Worm (Caenorhabditis elegans) whole organism, L1 larva: ENCODE measurements around the gene itsn-1.
"Not testable (repeated sequence)": the region's sequence is repeated elsewhere in the genome, so short reads cannot be mapped to it uniquely, and the experiment has no call there.

Source experiments
- C34B4.2 ChIP-seq: sonication (generic microtip); optimal IDR thresholded peaks from 2 replicates; lab custom pipeline; 2017; ENCODE audit warnings: mild to moderate bottlenecking, missing genetic modification characterization, missing compliant biosample characterization
- Y116A8C.19 ChIP-seq: sonication (generic microtip); optimal IDR thresholded peaks from 2 replicates; lab custom pipeline; 2016; ENCODE audit warnings: missing compliant biosample characterization, missing genetic modification characterization, borderline replicate concordance
- aha-1 ChIP-seq: fragments of 150-350 bp; optimal IDR thresholded peaks from 2 replicates; lab custom pipeline; 2014; ENCODE audit warnings: missing biosample characterization, missing genetic modification characterization
- alr-1 ChIP-seq: fragments of 200-800 bp; sonication (Bioruptor generic); optimal IDR thresholded peaks from 2 replicates; lab custom pipeline; 2018; ENCODE audit warnings: borderline replicate concordance, mild to moderate bottlenecking, missing genetic modification characterization, missing compliant biosample characterization
- aly-2 ChIP-seq: fragments of 150-350 bp; optimal IDR thresholded peaks from 2 replicates; lab custom pipeline; 2014; ENCODE audit warnings: missing biosample characterization, missing genetic modification characterization
- ama-1 ChIP-seq: fragments of 150-350 bp; optimal IDR thresholded peaks from 2 replicates; lab custom pipeline; 2014
- blmp-1 ChIP-seq: fragments of 150-350 bp; optimal IDR thresholded peaks from 2 replicates; lab custom pipeline; 2014; ENCODE audit warnings: missing biosample characterization, missing genetic modification characterization
- ceh-82 ChIP-seq, 3 experiments: fragments of 150-350 bp in 1 of 3; sonication (generic microtip) in 2 of 3; optimal IDR thresholded peaks; 2 replicates each; lab custom pipeline; 2014 to 2017; ENCODE audit warnings: missing biosample characterization in 3 of 3, missing genetic modification characterization in 3 of 3
- ceh-88 ChIP-seq: fragments of 200-800 bp; sonication (Bioruptor generic); IDR thresholded peaks from 2 replicates; pipeline ENCODE4 v1.3.6; 2022; ENCODE audit warnings: missing genetic modification characterization, missing compliant biosample characterization
- dpl-1 ChIP-seq, 3 experiments: fragments of 150-350 bp in 2 of 3; sonication (generic microtip) in 1 of 3; optimal IDR thresholded peaks; 2 replicates each; lab custom pipeline; 2014 to 2017; ENCODE audit warnings: missing biosample characterization in 3 of 3, missing genetic modification characterization in 3 of 3, missing genetic modification reagents in 3 of 3
- dsc-1 ChIP-seq: sonication (generic microtip); optimal IDR thresholded peaks from 2 replicates; lab custom pipeline; 2016; ENCODE audit warnings: mild to moderate bottlenecking, missing genetic modification characterization, missing compliant biosample characterization
- efl-1 ChIP-seq, 4 experiments: fragments of 150-350 bp; optimal IDR thresholded peaks in 3 of 4; peaks in 1 of 4; 1 replicate in 1 of 4; 2 replicates in 3 of 4; lab custom pipeline; 2014; ENCODE audit warnings: missing biosample characterization in 2 of 4, missing genetic modification characterization in 2 of 4, missing genetic modification reagents in 2 of 4
- efl-3 ChIP-seq: fragments of 200-800 bp; sonication (Bioruptor generic); optimal IDR thresholded peaks from 2 replicates; lab custom pipeline; 2018; ENCODE audit warnings: mild to moderate bottlenecking, missing genetic modification characterization, missing compliant biosample characterization
- fkh-8 ChIP-seq: sonication (generic microtip); optimal IDR thresholded peaks from 2 replicates; lab custom pipeline; 2016; ENCODE audit warnings: mild to moderate bottlenecking, missing genetic modification characterization, missing compliant biosample characterization
- grh-1 ChIP-seq: fragments of 200-800 bp; sonication (Bioruptor generic); IDR thresholded peaks from 2 replicates; pipeline ENCODE4 v1.3.6; 2022; ENCODE audit warnings: missing genetic modification reagents, missing genetic modification characterization, missing compliant biosample characterization
- hlh-4 ChIP-seq: sonication (generic microtip); optimal IDR thresholded peaks from 2 replicates; lab custom pipeline; 2016; ENCODE audit warnings: mild to moderate bottlenecking, missing genetic modification characterization, missing compliant biosample characterization
- irx-1 ChIP-seq: sonication (generic microtip); optimal IDR thresholded peaks from 2 replicates; lab custom pipeline; 2016; ENCODE audit warnings: missing genetic modification characterization, missing compliant biosample characterization
- isw-1 ChIP-seq: fragments of 200-800 bp; sonication (Bioruptor generic); IDR thresholded peaks from 2 replicates; pipeline ENCODE4 v1.3.6; 2022; ENCODE audit warnings: missing genetic modification characterization, missing compliant biosample characterization
- jun-1 ChIP-seq: fragments of 150-350 bp; optimal IDR thresholded peaks from 2 replicates; lab custom pipeline; 2014; ENCODE audit warnings: missing biosample characterization, missing genetic modification reagents, missing genetic modification characterization
- lin-13 ChIP-seq: fragments of 150-350 bp; optimal IDR thresholded peaks from 2 replicates; lab custom pipeline; 2014; ENCODE audit warnings: missing biosample characterization, missing genetic modification reagents, missing genetic modification characterization
- lin-14 ChIP-seq: fragments of 200-800 bp; sonication (Bioruptor generic); optimal IDR thresholded peaks from 2 replicates; lab custom pipeline; 2018; ENCODE audit warnings: mild to moderate bottlenecking, missing genetic modification characterization, moderate library complexity, missing compliant biosample characterization
- lin-15B ChIP-seq: fragments of 150-350 bp; sonication (generic microtip); optimal IDR thresholded peaks from 3 replicates; lab custom pipeline; 2014; ENCODE audit warnings: missing biosample characterization, missing genetic modification characterization
- lin-39 ChIP-seq: fragments of 150-350 bp; optimal IDR thresholded peaks from 2 replicates; lab custom pipeline; 2014; ENCODE audit warnings: missing biosample characterization, missing genetic modification reagents, missing genetic modification characterization
- lsy-2 ChIP-seq, 2 experiments: fragments of 150-350 bp; optimal IDR thresholded peaks; 2 replicates each; lab custom pipeline; 2014; ENCODE audit warnings: missing biosample characterization in 2 of 2, missing genetic modification characterization in 2 of 2
- mef-2 ChIP-seq: fragments of 150-350 bp; optimal IDR thresholded peaks from 2 replicates; lab custom pipeline; 2014; ENCODE audit warnings: missing biosample characterization, missing genetic modification characterization
- mep-1 ChIP-seq: fragments of 150-350 bp; optimal IDR thresholded peaks from 2 replicates; lab custom pipeline; 2014; ENCODE audit warnings: missing biosample characterization, missing genetic modification characterization
- nhr-11 ChIP-seq: fragments of 150-350 bp; optimal IDR thresholded peaks from 2 replicates; lab custom pipeline; 2014; ENCODE audit warnings: missing biosample characterization, missing genetic modification characterization
- nhr-20 ChIP-seq: sonication (generic microtip); optimal IDR thresholded peaks from 2 replicates; lab custom pipeline; 2016; ENCODE audit warnings: mild to moderate bottlenecking, missing genetic modification characterization, missing compliant biosample characterization
- nhr-237 ChIP-seq: fragments of 150-350 bp; optimal IDR thresholded peaks from 2 replicates; lab custom pipeline; 2014; ENCODE audit warnings: missing biosample characterization, missing genetic modification characterization
- nhr-47 ChIP-seq: sonication (generic microtip); optimal IDR thresholded peaks from 2 replicates; lab custom pipeline; 2016; ENCODE audit warnings: mild to moderate bottlenecking, missing genetic modification characterization, moderate library complexity, missing compliant biosample characterization
- nhr-71 ChIP-seq: sonication (generic microtip); optimal IDR thresholded peaks from 2 replicates; lab custom pipeline; 2016; ENCODE audit warnings: mild to moderate bottlenecking, missing genetic modification characterization, moderate library complexity, missing compliant biosample characterization
- nhr-77 ChIP-seq: fragments of 150-350 bp; optimal IDR thresholded peaks from 2 replicates; lab custom pipeline; 2014; ENCODE audit warnings: missing biosample characterization, missing genetic modification characterization
- pag-3 ChIP-seq: sonication (generic microtip); optimal IDR thresholded peaks from 2 replicates; lab custom pipeline; 2017; ENCODE audit warnings: missing genetic modification characterization, mild to moderate bottlenecking, missing compliant biosample characterization, antibody characterized with exemption, borderline replicate concordance; ENCODE audit not compliant: insufficient read depth
- skn-1 ChIP-seq: fragments of 150-350 bp; optimal IDR thresholded peaks from 2 replicates; lab custom pipeline; 2014; ENCODE audit warnings: missing biosample characterization, missing genetic modification characterization
- snpc-4 ChIP-seq: fragments of 150-350 bp; optimal IDR thresholded peaks from 2 replicates; lab custom pipeline; 2014; ENCODE audit warnings: missing biosample characterization, missing genetic modification characterization
- snu-23 ChIP-seq: sonication (generic microtip); optimal IDR thresholded peaks from 2 replicates; lab custom pipeline; 2016; ENCODE audit warnings: missing genetic modification characterization, missing compliant biosample characterization
- sptf-1 ChIP-seq: fragments of 150-350 bp; optimal IDR thresholded peaks from 2 replicates; lab custom pipeline; 2014; ENCODE audit warnings: missing biosample characterization, missing genetic modification characterization
- swsn-7 ChIP-seq: sonication (generic microtip); optimal IDR thresholded peaks from 2 replicates; lab custom pipeline; 2016; ENCODE audit warnings: missing genetic modification characterization, missing compliant biosample characterization
- tbx-2 ChIP-seq: sonication (generic microtip); optimal IDR thresholded peaks from 2 replicates; lab custom pipeline; 2016; ENCODE audit warnings: missing genetic modification characterization, missing compliant biosample characterization
- unc-130 ChIP-seq: fragments of 150-350 bp; optimal IDR thresholded peaks from 2 replicates; lab custom pipeline; 2017; ENCODE audit warnings: missing biosample characterization, missing genetic modification characterization, inconsistent platforms
- unc-86 ChIP-seq: sonication (generic microtip); optimal IDR thresholded peaks from 2 replicates; lab custom pipeline; 2016; ENCODE audit warnings: missing genetic modification characterization, missing compliant biosample characterization
- unc-98 ChIP-seq: fragments of 200-800 bp; sonication (Bioruptor generic); IDR thresholded peaks from 2 replicates; pipeline ENCODE4 v1.3.6; 2022; ENCODE audit warnings: missing genetic modification characterization, missing compliant biosample characterization
- xbp-1 ChIP-seq: sonication (generic microtip); optimal IDR thresholded peaks from 2 replicates; lab custom pipeline; 2016; ENCODE audit warnings: missing genetic modification characterization, missing compliant biosample characterization
- zag-1 ChIP-seq: fragments of 150-350 bp; optimal IDR thresholded peaks from 2 replicates; lab custom pipeline; 2014; ENCODE audit warnings: missing biosample characterization, missing genetic modification characterization
- zip-4 ChIP-seq: fragments of 200-800 bp; sonication (Bioruptor generic); optimal IDR thresholded peaks from 2 replicates; lab custom pipeline; 2018; ENCODE audit warnings: mild to moderate bottlenecking, missing genetic modification characterization, moderate library complexity, missing compliant biosample characterization
- ztf-11 ChIP-seq, 2 experiments: sonication (generic microtip); optimal IDR thresholded peaks; 2 replicates each; lab custom pipeline; 2016 to 2017; ENCODE audit warnings: missing genetic modification characterization in 2 of 2, missing biosample characterization in 1 of 2, missing compliant biosample characterization in 1 of 2

The itsn-1 gene

DNA sequence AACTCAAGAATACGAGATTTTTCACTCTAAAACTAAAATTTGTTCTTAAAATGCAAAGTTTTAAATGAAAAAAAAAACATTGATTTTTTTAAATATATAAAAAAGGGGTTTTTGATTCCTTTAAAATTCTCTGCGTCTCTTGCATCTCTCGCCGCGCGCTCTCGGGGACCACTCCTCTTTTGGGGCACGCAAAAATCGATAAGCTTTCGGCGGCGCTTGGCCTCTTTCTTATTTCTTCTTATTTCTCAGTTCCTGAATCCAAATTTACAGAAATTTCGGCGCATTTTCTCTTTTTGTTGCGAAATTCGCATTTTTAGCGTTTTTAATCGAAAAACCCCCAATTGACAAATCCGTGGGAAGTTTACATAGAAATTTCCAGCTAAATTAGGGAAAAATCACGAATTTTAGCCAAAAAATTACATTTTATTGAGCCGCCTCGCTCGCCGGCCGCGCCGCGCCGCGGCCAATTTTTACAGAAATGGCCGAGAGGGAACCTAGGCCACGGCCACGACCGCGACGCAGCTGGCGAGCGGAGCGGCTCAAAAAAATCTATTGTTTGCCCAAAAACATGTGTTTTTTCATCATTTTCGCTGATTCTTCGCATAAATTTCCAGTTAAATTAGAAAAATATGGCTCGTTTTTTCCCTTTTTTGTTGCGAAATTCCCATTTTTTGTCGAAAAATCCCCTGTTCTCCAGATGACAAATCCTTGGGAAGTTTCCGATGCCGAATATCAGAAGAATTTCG, at the start of gene itsn-1:
Gene itsn-1 (plus strand): TSS at position 696 of the 746 bp plus-strand sequence.
- TF ChIP-seq alr-1 (tag; lab: Kevin White, UChicago) (no peak), unc-98 (GFP tag; lab: Robert Waterston, UW) (0 out of 2 replicates have a peak, but pooled peaks have one; percentile 7), snpc-4 (no peak), nhr-20 (no peak), snu-23 (GFP tag; lab: Kevin White, UChicago) (no peak), lin-14 (GFP tag; lab: Kevin White, UChicago) (peak; percentile 26), blmp-1 (tag; lab: Kevin White, UChicago) (no peak), zag-1 (no peak)

DNA sequence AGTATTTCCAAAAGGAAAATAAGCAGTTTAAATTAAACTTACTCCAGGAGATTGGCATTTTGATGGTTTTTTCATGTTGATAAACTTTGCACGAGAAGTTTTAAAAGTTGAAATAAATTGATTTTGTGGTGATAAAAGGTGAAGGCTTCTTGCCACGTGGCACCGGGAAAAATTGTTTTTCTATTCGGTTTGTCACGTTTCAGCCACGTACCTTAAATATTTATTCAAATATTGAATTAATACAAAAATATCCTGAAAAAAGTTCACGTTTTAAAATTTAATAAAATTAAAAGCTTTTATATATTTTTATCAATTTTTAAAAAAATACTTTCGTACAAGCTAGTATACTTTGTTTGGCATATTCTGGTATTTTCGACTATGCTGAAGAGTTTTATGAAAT, 48.7 kb upstream of the itsn-1 start, which contains the start of gene Y116A8C.24:
Gene Y116A8C.24 (minus strand): TSS at position 101 of the 400 bp plus-strand sequence.
- not testable (repeated sequence) for TF ChIP-seq nhr-77 (tag; lab: Kevin White, UChicago); jun-1 (tag; lab: Kevin White, UChicago); zip-4

DNA sequence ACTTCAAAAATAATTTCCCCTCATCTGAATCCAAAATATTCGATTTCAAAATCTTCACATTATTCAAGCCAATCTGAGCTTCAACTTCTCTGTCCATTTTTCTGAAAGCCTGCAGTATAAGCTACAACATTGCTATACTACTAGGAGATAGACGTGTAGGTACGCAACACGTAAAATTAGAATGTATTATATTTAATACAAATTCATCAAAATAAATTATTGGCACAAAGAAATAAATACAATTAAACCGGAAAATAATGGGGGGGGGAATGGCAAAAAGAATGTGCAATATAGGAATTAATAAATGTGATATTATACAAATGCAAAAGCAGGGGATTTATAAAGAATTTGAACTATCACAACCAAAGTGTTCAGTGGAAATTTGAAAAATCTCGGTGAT, 40.8 kb upstream of the itsn-1 start, which contains the start of gene Y116A8C.25:
Gene Y116A8C.25 (minus strand): TSS at position 101 of the 400 bp plus-strand sequence.
- TF ChIP-seq mef-2 (no peak), pag-3 (no peak), isw-1 (GFP tag; lab: Robert Waterston, UW) (no peak), snu-23 (GFP tag; lab: Kevin White, UChicago) (no peak), dsc-1 (tag; lab: Kevin White, UChicago) (no peak), nhr-237 (tag; lab: Kevin White, UChicago) (no peak), ceh-88 (GFP tag; lab: Robert Waterston, UW) (no peak), lin-39 (no peak), aha-1 (tag; lab: Kevin White, UChicago) (no peak), lin-15B (no peak), unc-130 (tag; lab: Kevin White, UChicago) (no peak), nhr-77 (tag; lab: Kevin White, UChicago) (no peak), nhr-11 (tag; lab: Kevin White, UChicago) (no peak), Y116A8C.19 (tag; lab: Kevin White, UChicago) (no peak)

DNA sequence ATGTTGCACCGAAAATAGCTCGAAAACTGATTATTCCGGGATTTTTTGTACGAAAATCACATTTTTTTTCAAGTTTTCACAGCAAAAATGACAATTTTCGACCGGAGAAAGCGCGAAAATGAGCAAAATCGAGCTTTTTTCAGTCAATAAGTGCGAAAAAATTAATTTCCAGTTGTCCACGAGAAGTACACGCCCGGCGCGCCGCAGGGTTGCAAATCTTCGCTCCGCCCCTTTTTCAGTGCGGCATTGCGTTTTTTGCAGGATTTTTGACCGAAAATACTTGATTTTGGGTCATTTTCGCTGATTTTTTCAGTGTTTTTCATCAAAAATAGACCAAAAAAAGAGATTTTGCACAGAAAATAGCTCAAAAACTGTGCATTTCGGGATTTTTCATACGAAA, 35.2 kb upstream of the itsn-1 start:
- no peak for TF ChIP-seq ama-1
- no peak for TF ChIP-seq C34B4.2
- no peak for TF ChIP-seq irx-1 (tag; lab: Kevin White, UChicago)
- TF ChIP-seq efl-3 = no peak
- TF ChIP-seq lin-39 = no peak
- no peak for TF ChIP-seq lin-13 (GFP tag; lab: Kevin White, UChicago)
- no peak for TF ChIP-seq unc-86 (tag; lab: Kevin White, UChicago)
- peak in 2 of 3 experiments; percentile 20 to 30 for TF ChIP-seq dpl-1 (GFP tag; optimal IDR thresholded peaks at IDR 0.05; lab: Kevin White, UChicago)
- TF ChIP-seq tbx-2 = no peak
- no peak for TF ChIP-seq ztf-11 (tag; optimal IDR thresholded peaks at IDR 0.05; lab: Kevin White, UChicago)
- peak; percentile 5 for TF ChIP-seq swsn-7
- TF ChIP-seq snu-23 (GFP tag; lab: Kevin White, UChicago) = peak; percentile 44
- TF ChIP-seq nhr-47 = peak; percentile 38
- peak; percentile 35 for TF ChIP-seq nhr-71
- TF ChIP-seq ceh-82 (tag; optimal IDR thresholded peaks at IDR 0.05; lab: Kevin White, UChicago) = peak in 1 of 3 experiments; percentile 34
- TF ChIP-seq fkh-8 = peak; percentile 6
- no peak for TF ChIP-seq hlh-4 (tag; lab: Kevin White, UChicago)
- TF ChIP-seq efl-1 (optimal IDR thresholded peaks at IDR 0.05; lab: Kevin White, UChicago) = peak; percentile 22 to 36
- TF ChIP-seq efl-1 (GFP tag; optimal IDR thresholded peaks at IDR 0.05 in 1 of 2; lab: Kevin White, UChicago) = peak; percentile 33 to 92
- TF ChIP-seq unc-98 (GFP tag; lab: Robert Waterston, UW) = no peak
- TF ChIP-seq aly-2 (tag; lab: Kevin White, UChicago) = no peak
- peak in 1 of 2 experiments; percentile 22 for TF ChIP-seq lsy-2 (tag; optimal IDR thresholded peaks at IDR 0.05; lab: Kevin White, UChicago)
- TF ChIP-seq xbp-1 = peak; percentile 12
- TF ChIP-seq mep-1 (tag; lab: Kevin White, UChicago) = no peak
- TF ChIP-seq skn-1 (tag; lab: Kevin White, UChicago) = no peak
- no peak for TF ChIP-seq grh-1 (GFP tag; lab: Robert Waterston, UW)
- no peak for TF ChIP-seq sptf-1 (tag; lab: Kevin White, UChicago)
- no peak for TF ChIP-seq isw-1 (GFP tag; lab: Robert Waterston, UW)
